Worm (Caenorhabditis elegans): ENCODE data around the gene F49C5.10.

ce11 chrII:12555579-12555978, 9.0 kb downstream of the F49C5.10 start, which contains the start of gene F49C5.11:
- TF ChIP-seq nhr-11 (tag; optimal IDR thresholded peaks at IDR 0.05) (no peak), ztf-11 (tag; optimal IDR thresholded peaks at IDR 0.05) (no peak), lin-39 (tag; optimal IDR thresholded peaks at IDR 0.05) (no peak), aly-2 (tag; optimal IDR thresholded peaks at IDR 0.05) (no peak), ama-1 (optimal IDR thresholded peaks at IDR 0.05) (no peak), nhr-77 (tag; optimal IDR thresholded peaks at IDR 0.05) (no peak), nhr-237 (tag; optimal IDR thresholded peaks at IDR 0.05) (no peak), elt-1 (tag; optimal IDR thresholded peaks at IDR 0.05) (no peak), alr-1 (tag; optimal IDR thresholded peaks at IDR 0.05) (no peak), elt-3 (tag; optimal IDR thresholded peaks at IDR 0.05) (no peak), F13H6.1 (tag; optimal IDR thresholded peaks at IDR 0.05) (no peak), ztf-1 (GFP tag; conservative IDR thresholded peaks at IDR 0.05) (no peak)
